Fruit fly (Drosophila melanogaster): Measurements from ENCODE around the gene CG32236.

CG32236 gene

DNA sequence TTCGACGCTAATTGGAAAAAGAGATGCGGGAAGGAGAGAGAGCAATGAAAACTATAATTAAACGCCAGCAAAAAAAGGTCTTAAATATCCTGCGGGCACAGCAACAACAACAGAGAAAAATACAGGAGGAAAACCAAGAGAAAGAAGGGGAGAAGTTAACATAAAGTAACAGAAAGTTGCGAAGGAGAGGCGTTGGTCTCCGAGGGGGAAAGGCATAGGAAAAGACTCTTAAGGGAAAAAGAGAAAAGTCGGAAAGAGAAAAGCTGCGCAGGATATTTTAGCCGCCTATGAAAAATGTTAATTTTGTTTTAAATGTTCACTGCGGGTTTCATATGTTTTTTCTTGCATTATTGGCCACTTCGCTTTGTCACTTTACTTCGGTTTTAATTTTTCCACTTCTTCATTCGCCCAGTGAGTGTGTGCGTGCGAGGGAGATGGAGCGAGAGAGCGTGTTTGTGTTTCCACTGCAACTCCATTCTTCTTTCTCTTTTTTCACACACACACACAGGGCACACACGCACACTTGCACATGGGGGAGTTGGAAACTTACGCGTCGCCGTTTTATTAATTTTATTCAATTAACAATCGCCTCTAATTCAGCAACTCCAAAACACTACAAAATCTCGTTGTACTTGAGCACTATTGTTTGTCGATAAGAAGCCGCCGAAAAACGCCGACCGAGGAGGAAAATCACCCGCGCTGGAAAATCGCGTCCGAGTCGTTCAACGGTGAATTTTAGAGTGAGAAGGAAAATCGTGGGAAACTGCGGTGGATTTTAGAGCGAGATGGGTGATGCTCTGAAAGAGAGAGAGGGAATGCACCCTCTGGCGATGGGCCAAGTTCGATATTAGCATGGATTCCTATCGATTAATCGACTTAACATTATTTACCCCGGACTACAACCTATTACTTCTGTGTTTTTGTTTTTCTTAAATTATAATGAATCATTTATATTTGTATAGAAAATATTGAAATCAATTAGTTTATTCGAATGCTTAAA, 41.5 kb downstream of the CG32236 start, which contains the start of gene Src64B:
Src64B (minus strand) TSS at position 810 of the 1,000 bp plus-strand sequence.
- TF ChIP-seq eg (GFP tag; IDR thresholded peaks at IDR 0.05) (peak; percentile 65; the same call in 2 of the 3 replicates), Eip75B (GFP tag; optimal IDR thresholded peaks at IDR 0.05) (peak; percentile 51), fkh (GFP tag; optimal IDR thresholded peaks at IDR 0.05) (peak; percentile 57), topi (GFP tag; optimal IDR thresholded peaks at IDR 0.05) (peak; percentile 41), lz (GFP tag; optimal IDR thresholded peaks at IDR 0.05) (peak; percentile 7), CG32006 (GFP tag; optimal IDR thresholded peaks at IDR 0.05) (peak; percentile 31), CG1621 (tag; optimal IDR thresholded peaks at IDR 0.05) (peak; percentile 21), net (GFP tag; optimal IDR thresholded peaks at IDR 0.05) (no peak), Hr4 (GFP tag; optimal IDR thresholded peaks at IDR 0.05) (no peak), CG6854 (GFP tag; optimal IDR thresholded peaks at IDR 0.05) (peak; percentile 57), ss (GFP tag; optimal IDR thresholded peaks at IDR 0.05) (peak; percentile 71 to 72), Eip78C (GFP tag) (peak; percentile 73), svp (GFP tag) (peak; percentile 27), CG34406 (GFP tag; optimal IDR thresholded peaks at IDR 0.05) (peak; percentile 51), CG8119 (GFP tag; IDR thresholded peaks at IDR 0.05) (peak; percentile 51; the same call in 2 of the 3 replicates), Blimp-1 (GFP tag; optimal IDR thresholded peaks at IDR 0.05) (no peak), CG10631 (GFP tag; optimal IDR thresholded peaks at IDR 0.05) (no peak), CG11902 (GFP tag; optimal IDR thresholded peaks at IDR 0.05) (no peak), CG7368 (GFP tag; optimal IDR thresholded peaks at IDR 0.05) (no peak), spab (GFP tag; optimal IDR thresholded peaks at IDR 0.05) (no peak), CG11762 (GFP tag; optimal IDR thresholded peaks at IDR 0.05; ENCODE audit: insufficient read depth) (no peak), pdm3 (GFP tag; optimal IDR thresholded peaks at IDR 0.05) (peak; percentile 11), Sox102F (GFP tag; optimal IDR thresholded peaks at IDR 0.05) (peak; percentile 53), acj6 (GFP tag; optimal IDR thresholded peaks at IDR 0.05) (no peak), CG16779 (tag; optimal IDR thresholded peaks at IDR 0.05) (peak; percentile 35), CG6276 (GFP tag; optimal IDR thresholded peaks at IDR 0.05) (peak; percentile 40), Met (GFP tag; optimal IDR thresholded peaks at IDR 0.05) (peak; percentile 50), CG4318 (GFP tag; optimal IDR thresholded peaks at IDR 0.05) (no peak), Smox (GFP tag; optimal IDR thresholded peaks at IDR 0.05) (peak; percentile 7), CG9139 (GFP tag; optimal IDR thresholded peaks at IDR 0.05) (peak; percentile 32), Ets96B (tag; optimal IDR thresholded peaks at IDR 0.05) (peak; percentile 17), CG31627 (GFP tag; optimal IDR thresholded peaks at IDR 0.05) (no peak), CG6163 (GFP tag; IDR thresholded peaks at IDR 0.05) (peak; percentile 46; the same call in 1 of the 3 replicates), CG6808 (GFP tag; optimal IDR thresholded peaks at IDR 0.05) (peak; percentile 60), Ets21C (GFP tag; optimal IDR thresholded peaks at IDR 0.05) (no peak), esn (GFP tag; optimal IDR thresholded peaks at IDR 0.05) (peak; percentile 30), CG3032 (tag; optimal IDR thresholded peaks at IDR 0.05) (no peak), Sox14 (GFP tag; optimal IDR thresholded peaks at IDR 0.05) (peak; percentile 55), achi (GFP tag; optimal IDR thresholded peaks at IDR 0.05) (peak; percentile 34), Lpt (GFP tag; optimal IDR thresholded peaks at IDR 0.05) (peak; percentile 61), CG3919 (GFP tag; optimal IDR thresholded peaks at IDR 0.05) (peak; percentile 39), CG15336 (GFP tag; IDR thresholded peaks at IDR 0.05) (peak; percentile 58; the same call in 1 of the 2 replicates), vri (GFP tag; optimal IDR thresholded peaks at IDR 0.05) (peak; percentile 21), salr (GFP tag; optimal IDR thresholded peaks at IDR 0.05) (no peak), dsx (GFP tag; optimal IDR thresholded peaks at IDR 0.05; ENCODE audit: poor library complexity, severe bottlenecking) (peak; percentile 50), fd85E (GFP tag; optimal IDR thresholded peaks at IDR 0.05) (no peak), Gug (GFP tag; IDR thresholded peaks at IDR 0.05) (no peak), fd59A (GFP tag; optimal IDR thresholded peaks at IDR 0.05) (peak; percentile 21), CG6792 (GFP tag; optimal IDR thresholded peaks at IDR 0.05) (no peak)
